Worm (Caenorhabditis elegans) whole organism, L4 larva: ENCODE measurements around the gene eat-3.

Experiments used
- F10B5.3 ChIP-seq: sonication (generic microtip); optimal IDR thresholded peaks from 2 replicates; lab custom pipeline; 2016; ENCODE audit warnings: mild to moderate bottlenecking, missing genetic modification characterization, missing compliant biosample characterization
- Y105C5A.15 ChIP-seq: fragments of 200-800 bp; sonication (Bioruptor generic); IDR thresholded peaks from 2 replicates; pipeline ENCODE4 v1.3.6; 2022; ENCODE audit warnings: missing genetic modification characterization, missing compliant biosample characterization
- ama-1 ChIP-seq: fragments of 150-350 bp; optimal IDR thresholded peaks from 2 replicates; lab custom pipeline; 2014; ENCODE audit warnings: inconsistent platforms, mixed read lengths
- ceh-20 ChIP-seq: fragments of 200-800 bp; sonication (Bioruptor generic); IDR thresholded peaks from 2 replicates; pipeline ENCODE4 v1.3.6; 2022; ENCODE audit warnings: missing genetic modification reagents, missing genetic modification characterization, missing compliant biosample characterization
- ceh-28 ChIP-seq: fragments of 150-350 bp; optimal IDR thresholded peaks from 2 replicates; lab custom pipeline; 2014; ENCODE audit warnings: missing biosample characterization, missing genetic modification reagents, missing genetic modification characterization
- ceh-44 ChIP-seq: fragments of 200-800 bp; sonication (Bioruptor generic); IDR thresholded peaks from 2 replicates; pipeline ENCODE4 v1.3.6; 2022; ENCODE audit warnings: missing genetic modification reagents, missing genetic modification characterization, missing compliant biosample characterization
- ces-1 ChIP-seq: fragments of 150-350 bp; sonication (generic microtip); optimal IDR thresholded peaks from 4 replicates; lab custom pipeline; 2014; ENCODE audit warnings: missing biosample characterization, missing genetic modification reagents, missing genetic modification characterization
- ctbp-1 ChIP-seq: fragments of 200-800 bp; sonication (Bioruptor generic); IDR thresholded peaks from 2 replicates; pipeline ENCODE4 v1.3.6; 2022; ENCODE audit warnings: missing genetic modification reagents, missing genetic modification characterization, missing compliant biosample characterization
- daf-16 ChIP-seq, 3 experiments: sonication (generic microtip); optimal IDR thresholded peaks; 2 replicates each; lab custom pipeline; 2016 to 2017; ENCODE audit warnings: missing genetic modification characterization in 3 of 3, missing genetic modification reagents in 3 of 3, mild to moderate bottlenecking in 2 of 3, missing compliant biosample characterization in 2 of 3, missing biosample characterization in 1 of 3, moderate library complexity in 1 of 3
- daf-19 ChIP-seq: fragments of 200-800 bp; sonication (Bioruptor generic); conservative IDR thresholded peaks from 2 replicates; pipeline ENCODE4 v1.3.6; 2022; ENCODE audit warnings: missing genetic modification characterization, missing compliant biosample characterization
- dmd-6 ChIP-seq: fragments of 200-800 bp; sonication (Bioruptor generic); IDR thresholded peaks from 2 replicates; pipeline ENCODE4 v1.3.6; 2022; ENCODE audit warnings: missing genetic modification reagents, missing genetic modification characterization, missing compliant biosample characterization
- dmd-8 ChIP-seq: fragments of 200-800 bp; sonication (Bioruptor generic); IDR thresholded peaks from 2 replicates; pipeline ENCODE4 v1.3.6; 2022; ENCODE audit warnings: missing genetic modification characterization, missing compliant biosample characterization
- dpl-1 ChIP-seq: fragments of 150-350 bp; optimal IDR thresholded peaks from 2 replicates; lab custom pipeline; 2014; ENCODE audit warnings: missing biosample characterization, missing genetic modification reagents, missing genetic modification characterization
- egl-43 ChIP-seq: fragments of 200-800 bp; sonication (Bioruptor generic); IDR thresholded peaks from 2 replicates; pipeline ENCODE4 v1.3.6; 2022; ENCODE audit warnings: missing genetic modification reagents, missing genetic modification characterization, missing compliant biosample characterization
- gei-8 ChIP-seq: fragments of 200-800 bp; sonication (Bioruptor generic); optimal IDR thresholded peaks from 2 replicates; lab custom pipeline; 2018; ENCODE audit warnings: mild to moderate bottlenecking, missing genetic modification characterization, missing compliant biosample characterization
- hif-1 ChIP-seq, 2 experiments: sonication (generic microtip); optimal IDR thresholded peaks; 2 replicates each; lab custom pipeline; 2016 to 2017; ENCODE audit warnings: missing compliant biosample characterization in 2 of 2, missing genetic modification characterization in 2 of 2, missing genetic modification reagents in 2 of 2, missing genotype in 2 of 2, mild to moderate bottlenecking in 1 of 2
- hlh-11 ChIP-seq: fragments of 200-800 bp; sonication (Bioruptor generic); optimal IDR thresholded peaks from 2 replicates; lab custom pipeline; 2018; ENCODE audit warnings: mild to moderate bottlenecking, missing genetic modification characterization, missing compliant biosample characterization
- hlh-30 ChIP-seq: sonication (generic microtip); optimal IDR thresholded peaks from 2 replicates; lab custom pipeline; 2017; ENCODE audit warnings: antibody characterized with exemption, mild to moderate bottlenecking, missing genetic modification characterization, missing compliant biosample characterization; ENCODE audit not compliant: insufficient read depth
- hmg-1.1 ChIP-seq: fragments of 200-800 bp; sonication (Bioruptor generic); IDR thresholded peaks from 2 replicates; pipeline ENCODE4 v1.3.6; 2022; ENCODE audit warnings: missing genetic modification reagents, missing genetic modification characterization, missing compliant biosample characterization
- jun-1 ChIP-seq: fragments of 150-350 bp; optimal IDR thresholded peaks from 2 replicates; lab custom pipeline; 2014; ENCODE audit warnings: missing biosample characterization, missing genetic modification reagents, missing genetic modification characterization
- lim-7 ChIP-seq: fragments of 200-800 bp; sonication (Bioruptor generic); IDR thresholded peaks from 2 replicates; pipeline ENCODE4 v1.3.6; 2022; ENCODE audit warnings: missing genetic modification characterization, missing compliant biosample characterization
- lin-38 ChIP-seq: fragments of 200-800 bp; sonication (Bioruptor generic); IDR thresholded peaks from 2 replicates; pipeline ENCODE4 v1.3.6; 2022; ENCODE audit warnings: missing genetic modification reagents, missing genetic modification characterization, missing compliant biosample characterization
- lir-3 ChIP-seq: sonication (generic microtip); optimal IDR thresholded peaks from 2 replicates; lab custom pipeline; 2016; ENCODE audit warnings: mild to moderate bottlenecking, missing genetic modification characterization, missing compliant biosample characterization
- madf-9 ChIP-seq: fragments of 200-800 bp; sonication (Bioruptor generic); conservative IDR thresholded peaks from 2 replicates; pipeline ENCODE4 v1.3.6; 2022; ENCODE audit warnings: missing genetic modification reagents, missing genetic modification characterization, missing compliant biosample characterization
- mdt-29 ChIP-seq: fragments of 200-800 bp; sonication (Bioruptor generic); IDR thresholded peaks from 2 replicates; pipeline ENCODE4 v1.3.6; 2022; ENCODE audit warnings: missing genetic modification reagents, missing genetic modification characterization, missing compliant biosample characterization
- mxl-2 ChIP-seq: fragments of 200-800 bp; sonication (Bioruptor generic); conservative IDR thresholded peaks from 2 replicates; pipeline ENCODE4 v1.3.6; 2022; ENCODE audit warnings: missing genetic modification reagents, missing genetic modification characterization, missing compliant biosample characterization
- nhr-10 ChIP-seq: fragments of 150-350 bp; optimal IDR thresholded peaks from 2 replicates; lab custom pipeline; 2014; ENCODE audit warnings: missing biosample characterization, missing genetic modification characterization
- nhr-111 ChIP-seq: fragments of 200-800 bp; sonication (Bioruptor generic); optimal IDR thresholded peaks from 2 replicates; lab custom pipeline; 2018; ENCODE audit warnings: mild to moderate bottlenecking, missing genetic modification characterization, missing compliant biosample characterization
- nhr-28 ChIP-seq: fragments of 150-350 bp; optimal IDR thresholded peaks from 2 replicates; lab custom pipeline; 2014; ENCODE audit warnings: missing biosample characterization, missing genetic modification characterization
- nhr-76 ChIP-seq: fragments of 150-350 bp; optimal IDR thresholded peaks from 2 replicates; lab custom pipeline; 2014; ENCODE audit warnings: missing biosample characterization, missing genetic modification characterization
- nhr-77 ChIP-seq: fragments of 150-350 bp; optimal IDR thresholded peaks from 2 replicates; lab custom pipeline; 2014; ENCODE audit warnings: missing biosample characterization, missing genetic modification characterization
- set-16 ChIP-seq: fragments of 200-800 bp; sonication (Bioruptor generic); IDR thresholded peaks from 2 replicates; pipeline ENCODE4 v1.3.6; 2022; ENCODE audit warnings: missing genetic modification reagents, missing genetic modification characterization, missing compliant biosample characterization
- snpc-4 ChIP-seq: fragments of 150-350 bp; optimal IDR thresholded peaks from 2 replicates; lab custom pipeline; 2014; ENCODE audit warnings: missing biosample characterization, missing genetic modification characterization
- unc-62 ChIP-seq, 3 experiments: fragments of 150-350 bp in 1 of 3; sonication (generic microtip); optimal IDR thresholded peaks in 2 of 3; peaks in 1 of 3; 1 replicate in 1 of 3; 2 replicates in 2 of 3; lab custom pipeline; 2014 to 2017; ENCODE audit warnings: missing biosample characterization in 3 of 3, missing genetic modification characterization in 3 of 3, missing genetic modification reagents in 3 of 3, missing genotype in 1 of 3

The eat-3 gene

ce11 chrII:9356723-9357122 is 32.0 kb downstream of the eat-3 start (continued):
- peak; percentile 76 for TF ChIP-seq hlh-11 (tag; lab: Kevin White, UChicago)
- TF ChIP-seq dpl-1 (GFP tag; lab: Kevin White, UChicago) = peak; percentile 19
- TF ChIP-seq nhr-28 = peak; percentile 71
- peak; percentile 53; the same call in 1 of the 2 replicates for TF ChIP-seq egl-43 (GFP tag; lab: Robert Waterston, UW)
- no peak for TF ChIP-seq gei-8 (GFP tag; lab: Kevin White, UChicago)
- peak; percentile 35; the same call in 1 of the 2 replicates for TF ChIP-seq lin-38
- no peak for TF ChIP-seq ces-1 (GFP tag; lab: Kevin White, UChicago)
- no peak for TF ChIP-seq nhr-10 (tag; lab: Kevin White, UChicago)

ce11 chrII:9358230-9358629 is 33.6 kb downstream of the eat-3 start, which contains the start of gene mel-11:
TSS of gene mel-11 (plus strand) at chrII:9358530.
- no peak for TF ChIP-seq daf-19 (GFP tag; lab: Robert Waterston, UW)
- no peak for TF ChIP-seq hlh-30 (tag; lab: Kevin White, UChicago)
- TF ChIP-seq ceh-20 (GFP tag; lab: Robert Waterston, UW) = no peak
- TF ChIP-seq lin-38 = no peak
- no peak for TF ChIP-seq dmd-8 (GFP tag; lab: Robert Waterston, UW)
- TF ChIP-seq hmg-1.1 (GFP tag; lab: Robert Waterston, UW) = no peak
- TF ChIP-seq jun-1 (tag; lab: Kevin White, UChicago) = no peak
- TF ChIP-seq F10B5.3 (tag; lab: Kevin White, UChicago) = no peak
- TF ChIP-seq madf-9 (GFP tag; lab: Robert Waterston, UW) = no peak
- TF ChIP-seq lim-7 = no peak
- TF ChIP-seq ceh-44 (GFP tag; lab: Robert Waterston, UW) = no peak
- TF ChIP-seq nhr-28 = no peak
- TF ChIP-seq hif-1 (tag; optimal IDR thresholded peaks at IDR 0.05; lab: Kevin White, UChicago) = no peak
- no peak for TF ChIP-seq Y105C5A.15 (GFP tag; lab: Robert Waterston, UW)

- TF ChIP-seq set-16 (GFP tag; lab: Robert Waterston, UW) = no peak
- TF ChIP-seq unc-62 (GFP tag; optimal IDR thresholded peaks at IDR 0.05 in 1 of 2; lab: Kevin White, UChicago) = peak in 1 of 2 experiments; percentile 72
- TF ChIP-seq unc-62 (tag; optimal IDR thresholded peaks at IDR 0.05; lab: Kevin White, UChicago) = no peak
- no peak for TF ChIP-seq nhr-77
Observed at ce11 chrII:9362249-9362648, 37.6 kb downstream of the eat-3 start.

ce11 chrII:9369394-9369793 is 44.7 kb downstream of the eat-3 start:
- no peak for TF ChIP-seq madf-9 (GFP tag; lab: Robert Waterston, UW)
- TF ChIP-seq ceh-28 (tag; lab: Kevin White, UChicago) = peak; percentile 56
- TF ChIP-seq nhr-111 = no peak
- no peak for TF ChIP-seq mxl-2
- TF ChIP-seq snpc-4 (tag; lab: Kevin White, UChicago) = no peak
- no peak for TF ChIP-seq daf-16 (GFP tag; optimal IDR thresholded peaks at IDR 0.05; lab: Kevin White, UChicago)
- no peak for TF ChIP-seq daf-16 (tag; optimal IDR thresholded peaks at IDR 0.05; lab: Kevin White, UChicago)
- TF ChIP-seq ceh-44 (GFP tag; lab: Robert Waterston, UW) = no peak

ce11 chrII:9372393-9372792 is 47.7 kb downstream of the eat-3 start, which contains the start of gene C06C3.3:
TSS of gene C06C3.3 (minus strand) at chrII:9372493.
- no peak for TF ChIP-seq ceh-28 (tag; lab: Kevin White, UChicago)
- no peak for TF ChIP-seq nhr-76 (tag; lab: Kevin White, UChicago)
- TF ChIP-seq dmd-6 (GFP tag; lab: Robert Waterston, UW) = no peak
- TF ChIP-seq ama-1 = no peak
- no peak for TF ChIP-seq ctbp-1 (GFP tag; lab: Robert Waterston, UW)
- no peak for TF ChIP-seq hif-1 (tag; optimal IDR thresholded peaks at IDR 0.05; lab: Kevin White, UChicago)
- no peak for TF ChIP-seq mdt-29 (GFP tag; lab: Robert Waterston, UW)
- TF ChIP-seq lir-3 (tag; lab: Kevin White, UChicago) = no peak
